Fruit fly (Drosophila melanogaster) whole organism, embryonic: Measurements from ENCODE around the gene CG33647.

Experiments used
- Abd-B ChIP-seq: fragments of 200-800 bp; sonication (Bioruptor generic); optimal IDR thresholded peaks from 2 replicates; lab custom pipeline; 2018; ENCODE audit warnings: missing biosample characterization, mild to moderate bottlenecking, missing genetic modification characterization, moderate library complexity
- Atf3 ChIP-seq: fragments of 200-800 bp; sonication (Bioruptor generic); optimal IDR thresholded peaks from 3 replicates; lab custom pipeline; 2016; ENCODE audit warnings: missing biosample characterization, missing genetic modification characterization
- Atf6 ChIP-seq: fragments of 200-800 bp; sonication (Bioruptor generic); IDR thresholded peaks from 2 replicates; pipeline ENCODE4 v1.3.6; 2022; ENCODE audit warnings: missing biosample characterization, missing genetic modification characterization
- CG10209 ChIP-seq: fragments of 200-800 bp; sonication (Bioruptor generic); optimal IDR thresholded peaks from 3 replicates; lab custom pipeline; 2017; ENCODE audit warnings: missing biosample characterization, mild to moderate bottlenecking, missing genetic modification characterization, missing genetic modification reagents
- CG11247 ChIP-seq: fragments of 200-800 bp; sonication (Bioruptor generic); IDR thresholded peaks from 2 replicates; pipeline ENCODE4 v1.3.6; 2022; ENCODE audit warnings: missing biosample characterization, missing genetic modification characterization
- CG11504 ChIP-seq: fragments of 200-800 bp; sonication (Bioruptor generic); optimal IDR thresholded peaks from 3 replicates; lab custom pipeline; 2019; ENCODE audit warnings: missing biosample characterization, mild to moderate bottlenecking, missing genetic modification characterization, moderate library complexity
- CG12104 ChIP-seq: fragments of 200-800 bp; sonication (Bioruptor generic); optimal IDR thresholded peaks from 3 replicates; lab custom pipeline; 2016; ENCODE audit warnings: missing biosample characterization, missing genetic modification characterization
- CG12659 ChIP-seq: fragments of 200-800 bp; sonication (Bioruptor generic); optimal IDR thresholded peaks from 3 replicates; lab custom pipeline; 2017; ENCODE audit warnings: mild to moderate bottlenecking, missing biosample characterization, missing genetic modification reagents, missing genetic modification characterization
- CG14014 ChIP-seq: fragments of 200-800 bp; sonication (Bioruptor generic); IDR thresholded peaks from 2 replicates; pipeline ENCODE4 v1.3.6; 2022; ENCODE audit warnings: missing biosample characterization, missing genetic modification characterization
- CG18262 ChIP-seq: fragments of 200-800 bp; optimal IDR thresholded peaks from 3 replicates; lab custom pipeline; 2019; ENCODE audit warnings: missing biosample characterization, mild to moderate bottlenecking, missing genetic modification characterization, moderate library complexity
- CG2712 ChIP-seq: fragments of 200-800 bp; optimal IDR thresholded peaks from 3 replicates; lab custom pipeline; 2019; ENCODE audit warnings: missing biosample characterization, mild to moderate bottlenecking, missing genetic modification characterization, moderate library complexity
- CG3995 ChIP-seq: fragments of 200-800 bp; sonication (Bioruptor generic); optimal IDR thresholded peaks from 3 replicates; lab custom pipeline; 2016; ENCODE audit warnings: missing biosample characterization, missing genetic modification characterization
- CG42726 ChIP-seq: fragments of 200-800 bp; sonication (Bioruptor generic); IDR thresholded peaks from 2 replicates; pipeline ENCODE4 v1.3.6; 2022; ENCODE audit warnings: missing biosample characterization, missing genetic modification characterization; ENCODE audit not compliant: partially characterized antibody
- CG4360 ChIP-seq: fragments of 200-800 bp; sonication (Bioruptor generic); IDR thresholded peaks from 2 replicates; pipeline ENCODE4 v1.3.6; 2022; ENCODE audit warnings: missing biosample characterization, missing genetic modification characterization
- CG9609 ChIP-seq: fragments of 200-800 bp; sonication (Bioruptor generic); optimal IDR thresholded peaks from 3 replicates; lab custom pipeline; 2016; ENCODE audit warnings: missing biosample characterization, missing genetic modification characterization
- Chrac-16 ChIP-seq: fragments of 200-800 bp; sonication (Bioruptor generic); optimal IDR thresholded peaks from 3 replicates; lab custom pipeline; 2016; ENCODE audit warnings: missing biosample characterization, missing genetic modification characterization
- Dbx ChIP-seq: fragments of 200-800 bp; sonication (Bioruptor generic); IDR thresholded peaks from 3 replicates; pipeline ENCODE4 v1.3.6; 2022; ENCODE audit warnings: missing biosample characterization, missing genetic modification characterization
- Fer3 ChIP-seq: fragments of 200-800 bp; sonication (Bioruptor generic); optimal IDR thresholded peaks from 2 replicates; lab custom pipeline; 2018; ENCODE audit warnings: missing biosample characterization, mild to moderate bottlenecking, missing genetic modification characterization, moderate library complexity
- Lpt ChIP-seq: fragments of >200 bp; optimal IDR thresholded peaks from 2 replicates; lab custom pipeline; 2018; ENCODE audit warnings: missing biosample characterization, missing genetic modification characterization
- Med ChIP-seq: fragments of 200-800 bp; sonication (Bioruptor generic); peaks from one replicate; lab custom pipeline; 2016; ENCODE audit warnings: missing biosample characterization, missing genetic modification characterization, mild to moderate bottlenecking, inconsistent platforms, moderate library complexity
- Mrtf ChIP-seq: fragments of 200-800 bp; sonication (Bioruptor generic); IDR thresholded peaks from 3 replicates; pipeline ENCODE4 v1.3.6; 2022; ENCODE audit warnings: missing biosample characterization, missing genetic modification characterization
- Poxn ChIP-seq: fragments of 200-800 bp; sonication (Bioruptor generic); IDR thresholded peaks from 2 replicates; pipeline ENCODE4 v1.3.6; 2022; ENCODE audit warnings: missing biosample characterization, missing genetic modification characterization
- Sox102F ChIP-seq: fragments of 200-800 bp; sonication (Bioruptor generic); optimal IDR thresholded peaks from 2 replicates; lab custom pipeline; 2018; ENCODE audit warnings: missing biosample characterization, mild to moderate bottlenecking, missing genetic modification characterization, moderate library complexity
- TFAM ChIP-seq: fragments of 200-800 bp; sonication (Bioruptor generic); optimal IDR thresholded peaks from 2 replicates; lab custom pipeline; 2017; ENCODE audit warnings: missing biosample characterization, missing genetic modification characterization, inconsistent platforms
- abd-A ChIP-seq: fragments of 200-800 bp; sonication (Bioruptor generic); optimal IDR thresholded peaks from 3 replicates; lab custom pipeline; 2019; ENCODE audit warnings: missing biosample characterization, mild to moderate bottlenecking, missing genetic modification characterization, moderate library complexity
- ac ChIP-seq: fragments of 200-800 bp; sonication (Bioruptor generic); optimal IDR thresholded peaks from 3 replicates; lab custom pipeline; 2017; ENCODE audit warnings: missing biosample characterization, mild to moderate bottlenecking, missing genetic modification characterization
- bab2 ChIP-seq: fragments of 200-800 bp; sonication (Bioruptor generic); optimal IDR thresholded peaks from 2 replicates; lab custom pipeline; 2016; ENCODE audit warnings: missing biosample characterization, missing genetic modification characterization
- bigmax ChIP-seq: fragments of 200-800 bp; sonication (Bioruptor generic); optimal IDR thresholded peaks from 2 replicates; lab custom pipeline; 2018; ENCODE audit warnings: missing biosample characterization, mild to moderate bottlenecking, missing genetic modification characterization
- bsh ChIP-seq, 2 experiments: fragments of 200-800 bp; sonication (Bioruptor generic); optimal IDR thresholded peaks; 2 replicates each; lab custom pipeline; 2017 to 2018; ENCODE audit warnings: mild to moderate bottlenecking in 2 of 2, missing biosample characterization in 2 of 2, missing genetic modification characterization in 2 of 2, moderate library complexity in 1 of 2
- cas ChIP-seq: fragments of 200-800 bp; sonication (Bioruptor generic); IDR thresholded peaks from 2 replicates; pipeline ENCODE4 v1.3.6; 2022; ENCODE audit warnings: missing biosample characterization, missing genetic modification characterization
- chinmo ChIP-seq: fragments of 200-800 bp; sonication (Bioruptor generic); IDR thresholded peaks from 4 replicates; pipeline ENCODE4 v1.3.6; 2022; ENCODE audit warnings: missing biosample characterization, missing genetic modification characterization; ENCODE audit not compliant: partially characterized antibody
- chm ChIP-seq: fragments of 200-800 bp; sonication (Bioruptor generic); IDR thresholded peaks from 2 replicates; pipeline ENCODE4 v1.3.6; 2022; ENCODE audit warnings: missing biosample characterization, missing genetic modification characterization
- crol ChIP-seq: fragments of 200-800 bp; sonication (Bioruptor generic); IDR thresholded peaks from 2 replicates; pipeline ENCODE4 v1.3.6; 2022; ENCODE audit warnings: missing biosample characterization, missing genetic modification characterization
- da ChIP-seq: fragments of 200-800 bp; sonication (Bioruptor generic); optimal IDR thresholded peaks from 2 replicates; lab custom pipeline; 2016; ENCODE audit warnings: missing biosample characterization, missing genetic modification characterization
- dan ChIP-seq: fragments of 200-800 bp; sonication (Bioruptor generic); IDR thresholded peaks from 2 replicates; pipeline ENCODE4 v1.3.6; 2022; ENCODE audit warnings: missing biosample characterization, missing genetic modification characterization
- disco-r ChIP-seq: fragments of 200-800 bp; sonication (Bioruptor generic); optimal IDR thresholded peaks from 2 replicates; lab custom pipeline; 2016; ENCODE audit warnings: missing biosample characterization, missing genetic modification characterization
- eve ChIP-seq, 2 experiments: fragments of >200 bp; optimal IDR thresholded peaks; 2 replicates each; lab custom pipeline; 2017; ENCODE audit warnings: missing biosample characterization in 2 of 2, missing genetic modification characterization in 2 of 2
- h ChIP-seq: fragments of >200 bp; optimal IDR thresholded peaks from 2 replicates; lab custom pipeline; 2017
- lbe ChIP-seq: fragments of 200-800 bp; sonication (Bioruptor generic); optimal IDR thresholded peaks from 2 replicates; lab custom pipeline; 2016; ENCODE audit warnings: missing biosample characterization, mild to moderate bottlenecking, missing genetic modification characterization
- nau ChIP-seq: fragments of 200-800 bp; sonication (Bioruptor generic); optimal IDR thresholded peaks from 3 replicates; lab custom pipeline; 2017; ENCODE audit warnings: missing biosample characterization, mild to moderate bottlenecking, missing genetic modification characterization, missing genetic modification reagents
- otp ChIP-seq: fragments of 200-800 bp; sonication (Bioruptor generic); IDR thresholded peaks from 3 replicates; pipeline ENCODE4, ENCODE4 v1.3.6; 2022; ENCODE audit warnings: missing biosample characterization, missing genetic modification characterization
- pb ChIP-seq: fragments of 200-800 bp; sonication (Bioruptor generic); optimal IDR thresholded peaks from 3 replicates; lab custom pipeline; 2016; ENCODE audit warnings: missing biosample characterization, missing genetic modification characterization
- ranshi ChIP-seq: fragments of 200-800 bp; sonication (Bioruptor generic); IDR thresholded peaks from 2 replicates; pipeline ENCODE4 v1.3.6; 2022; ENCODE audit warnings: missing biosample characterization, missing genetic modification characterization
- sens ChIP-seq: fragments of 200-800 bp; sonication (Bioruptor generic); peaks from one replicate; lab custom pipeline; 2016; ENCODE audit warnings: missing biosample characterization, missing genetic modification characterization
- twi ChIP-seq: fragments of 200-800 bp; optimal IDR thresholded peaks from 2 replicates; lab custom pipeline; 2019; ENCODE audit warnings: missing biosample characterization, mild to moderate bottlenecking, missing genetic modification characterization, moderate library complexity
- unpg ChIP-seq: fragments of 200-800 bp; sonication (Bioruptor generic); optimal IDR thresholded peaks from 3 replicates; lab custom pipeline; 2018; ENCODE audit warnings: missing biosample characterization, mild to moderate bottlenecking, missing genetic modification characterization, moderate library complexity

Gene CG33647

dm6 chr3L:19230801-19231547, 5.2 kb upstream of the CG33647 start (continued):
- 0 out of 4 replicates have a peak, but pooled peaks have one; percentile 10 for TF ChIP-seq chinmo (GFP tag; lab: Robert Waterston, UW)
- peak; percentile 48 for TF ChIP-seq CG2712 (tag; lab: Kevin White, UChicago)
- no peak for TF ChIP-seq CG42726
- no peak for TF ChIP-seq bigmax (GFP tag; lab: Kevin White, UChicago)
- TF ChIP-seq twi (tag; lab: Kevin White, UChicago), result no peak
- TF ChIP-seq CG3995 (GFP tag; lab: Kevin White, UChicago), result no peak
- TF ChIP-seq da (GFP tag; lab: Kevin White, UChicago), result no peak
- TF ChIP-seq CG18262 (tag; lab: Kevin White, UChicago), result peak; percentile 47
- TF ChIP-seq sens, result peak; percentile 80
- TF ChIP-seq CG12104 (GFP tag; lab: Kevin White, UChicago), result no peak
- no peak for TF ChIP-seq nau (GFP tag; lab: Kevin White, UChicago)
- TF ChIP-seq Dbx (GFP tag; lab: Robert Waterston, UW), result no peak
- no peak for TF ChIP-seq CG10209 (GFP tag; lab: Kevin White, UChicago)
- TF ChIP-seq CG12659, result peak; percentile 18
- TF ChIP-seq Chrac-16 (GFP tag; lab: Kevin White, UChicago), result no peak
- no peak for TF ChIP-seq Fer3 (tag; lab: Kevin White, UChicago)

dm6 chr3L:19231608-19232007, 4.6 kb upstream of the CG33647 start:
- TF ChIP-seq crol (GFP tag; lab: Robert Waterston, UW) (peak; percentile 58), cas (GFP tag; lab: Robert Waterston, UW) (no peak), CG14014 (GFP tag; lab: Robert Waterston, UW) (no peak), sens (no peak), CG9609 (no peak), Atf3 (GFP tag; lab: Kevin White, UChicago) (no peak), bsh (GFP tag; optimal IDR thresholded peaks at IDR 0.05; lab: Kevin White, UChicago) (no peak), Lpt (GFP tag; lab: Kevin White, UChicago) (no peak), otp (GFP tag; lab: Robert Waterston, UW) (no peak), chm (GFP tag; lab: Robert Waterston, UW) (0 out of 2 replicates have a peak, but pooled peaks have one; percentile 17), pb (GFP tag; lab: Kevin White, UChicago) (no peak), CG11247 (GFP tag; lab: Robert Waterston, UW) (no peak), abd-A (peak; percentile 86), unpg (no peak), ac (GFP tag; lab: Kevin White, UChicago) (no peak), h (lab: Kevin White, UChicago) (no peak)
- TF ChIP-seq, all 482 proteins: peak for 3

- no peak for TF ChIP-seq lbe (GFP tag; lab: Kevin White, UChicago)
- TF ChIP-seq CG11504, result peak; percentile 22
- TF ChIP-seq Sox102F, result peak; percentile 28
- TF ChIP-seq disco-r, result no peak
- peak in 1 of 2 experiments; percentile 52 for TF ChIP-seq eve (GFP tag; optimal IDR thresholded peaks at IDR 0.05; lab: Kevin White, UChicago)
- TF ChIP-seq ranshi (GFP tag; lab: Robert Waterston, UW), result 0 out of 2 replicates have a peak, but pooled peaks have one; percentile 12
- TF ChIP-seq sens, result peak; percentile 75
- TF ChIP-seq CG4360 (GFP tag; lab: Robert Waterston, UW), result peak; percentile 58; the same call in 1 of the 2 replicates
- no peak for TF ChIP-seq bab2 (GFP tag; lab: Kevin White, UChicago)
- TF ChIP-seq dan, result no peak
- TF ChIP-seq CG18262 (tag; lab: Kevin White, UChicago), result peak; percentile 67
- TF ChIP-seq Mrtf (GFP tag; lab: Robert Waterston, UW), result no peak
- TF ChIP-seq Poxn (GFP tag; lab: Robert Waterston, UW), result no peak
- no peak for TF ChIP-seq TFAM (GFP tag; lab: Kevin White, UChicago)
- TF ChIP-seq Abd-B, result peak; percentile 23
- peak; percentile 59 for TF ChIP-seq Med (GFP tag; lab: Kevin White, UChicago)
- TF ChIP-seq Atf6, result no peak
Observed at dm6 chr3L:19233798-19234781, 2.1 kb upstream of the CG33647 start.
